Fruit fly (Drosophila melanogaster) whole organism, embryonic: ENCODE data around the gene Bruce.

Source experiments
- Asciz ChIP-seq: fragments of 200-800 bp; sonication (Bioruptor generic); optimal IDR thresholded peaks from 2 replicates; lab custom pipeline; 2017; ENCODE audit warnings: missing biosample characterization, mild to moderate bottlenecking, missing genetic modification characterization, missing genetic modification reagents
- Bdp1 ChIP-seq: fragments of 200-800 bp; sonication (Bioruptor generic); optimal IDR thresholded peaks from 3 replicates; lab custom pipeline; 2016; ENCODE audit warnings: missing biosample characterization, missing genetic modification characterization
- Blimp-1 ChIP-seq: fragments of 200-800 bp; sonication (Bioruptor generic); optimal IDR thresholded peaks from 3 replicates; lab custom pipeline; 2018; ENCODE audit warnings: missing biosample characterization, missing genetic modification characterization, mild to moderate bottlenecking, moderate library complexity, missing genetic modification reagents
- CG10267 ChIP-seq: fragments of 200-800 bp; sonication (Bioruptor generic); optimal IDR thresholded peaks from 2 replicates; lab custom pipeline; 2018; ENCODE audit warnings: missing biosample characterization, mild to moderate bottlenecking, missing genetic modification characterization, moderate library complexity
- CG10321 ChIP-seq: fragments of 200-800 bp; sonication (Bioruptor generic); IDR thresholded peaks from 2 replicates; pipeline ENCODE4 v1.3.6; 2022; ENCODE audit warnings: missing biosample characterization, missing genetic modification characterization
- CG11695 ChIP-seq: fragments of 200-800 bp; sonication (Bioruptor generic); IDR thresholded peaks from 3 replicates; pipeline ENCODE4 v1.3.6; 2022; ENCODE audit warnings: missing biosample characterization, missing genetic modification characterization
- CG17359 ChIP-seq: fragments of 200-800 bp; sonication (Bioruptor generic); optimal IDR thresholded peaks from 3 replicates; lab custom pipeline; 2018; ENCODE audit warnings: missing biosample characterization, mild to moderate bottlenecking, missing genetic modification characterization, moderate library complexity
- CG18262 ChIP-seq: fragments of 200-800 bp; optimal IDR thresholded peaks from 3 replicates; lab custom pipeline; 2019; ENCODE audit warnings: missing biosample characterization, mild to moderate bottlenecking, missing genetic modification characterization, moderate library complexity
- CG1832 ChIP-seq: fragments of 200-800 bp; sonication (Bioruptor generic); optimal IDR thresholded peaks from 2 replicates; lab custom pipeline; 2017; ENCODE audit warnings: missing biosample characterization, mild to moderate bottlenecking, missing genetic modification characterization, inconsistent platforms
- CG2712 ChIP-seq: fragments of 200-800 bp; optimal IDR thresholded peaks from 3 replicates; lab custom pipeline; 2019; ENCODE audit warnings: missing biosample characterization, mild to moderate bottlenecking, missing genetic modification characterization, moderate library complexity
- CG3163 ChIP-seq: fragments of 200-800 bp; sonication (Bioruptor generic); optimal IDR thresholded peaks from 3 replicates; lab custom pipeline; 2016; ENCODE audit warnings: missing biosample characterization, missing genetic modification characterization
- CG3281 ChIP-seq: fragments of 200-800 bp; sonication (Bioruptor generic); optimal IDR thresholded peaks from 3 replicates; lab custom pipeline; 2017; ENCODE audit warnings: missing biosample characterization, mild to moderate bottlenecking, missing genetic modification characterization
- CG6175 ChIP-seq: fragments of 200-800 bp; sonication (Bioruptor generic); IDR thresholded peaks from 3 replicates; pipeline ENCODE4 v1.3.6; 2022; ENCODE audit warnings: missing biosample characterization, missing genetic modification characterization
- CG7271 ChIP-seq: fragments of 200-800 bp; sonication (Bioruptor generic); optimal IDR thresholded peaks from 2 replicates; lab custom pipeline; 2018; ENCODE audit warnings: missing biosample characterization, mild to moderate bottlenecking, missing genetic modification characterization, moderate library complexity
- CG8281 ChIP-seq: fragments of 200-800 bp; sonication (Bioruptor generic); optimal IDR thresholded peaks from 2 replicates; lab custom pipeline; 2018; ENCODE audit warnings: missing biosample characterization, mild to moderate bottlenecking, missing genetic modification characterization, moderate library complexity
- CG9437 ChIP-seq: fragments of 200-800 bp; sonication (Bioruptor generic); optimal IDR thresholded peaks from 2 replicates; lab custom pipeline; 2018; ENCODE audit warnings: missing biosample characterization, mild to moderate bottlenecking, missing genetic modification characterization
- CoRest ChIP-seq: fragments of 200-800 bp; sonication (Bioruptor generic); optimal IDR thresholded peaks from 3 replicates; lab custom pipeline; 2018; ENCODE audit warnings: missing biosample characterization, mild to moderate bottlenecking, missing genetic modification characterization, moderate library complexity
- Doc2 ChIP-seq: fragments of 200-800 bp; sonication (Bioruptor generic); IDR thresholded peaks from 2 replicates; pipeline ENCODE4 v1.3.6; 2022; ENCODE audit warnings: missing biosample characterization, missing genetic modification characterization
- E2f1 ChIP-seq: fragments of 200-800 bp; sonication (Bioruptor generic); IDR thresholded peaks from 2 replicates; pipeline ENCODE4 v1.3.6; 2022; ENCODE audit warnings: missing biosample characterization, missing genetic modification characterization
- Fer1 ChIP-seq: fragments of 200-800 bp; sonication (Bioruptor generic); optimal IDR thresholded peaks from 2 replicates; lab custom pipeline; 2017; ENCODE audit warnings: missing biosample characterization, mild to moderate bottlenecking, missing genetic modification characterization
- Fer3 ChIP-seq: fragments of 200-800 bp; sonication (Bioruptor generic); optimal IDR thresholded peaks from 2 replicates; lab custom pipeline; 2018; ENCODE audit warnings: missing biosample characterization, mild to moderate bottlenecking, missing genetic modification characterization, moderate library complexity
- cas ChIP-seq: fragments of 200-800 bp; sonication (Bioruptor generic); IDR thresholded peaks from 2 replicates; pipeline ENCODE4 v1.3.6; 2022; ENCODE audit warnings: missing biosample characterization, missing genetic modification characterization
- chn ChIP-seq: fragments of 200-800 bp; sonication (Bioruptor generic); optimal IDR thresholded peaks from 2 replicates; lab custom pipeline; 2016; ENCODE audit warnings: missing biosample characterization, missing genetic modification characterization
- crp ChIP-seq, 2 experiments: fragments of 200-800 bp; sonication (Bioruptor generic); optimal IDR thresholded peaks; 2 replicates in 1 of 2; 3 replicates in 1 of 2; lab custom pipeline; 2017; ENCODE audit warnings: missing biosample characterization in 2 of 2, missing genetic modification characterization in 2 of 2, mild to moderate bottlenecking in 1 of 2, moderate library complexity in 1 of 2
- cwo ChIP-seq: fragments of 200-800 bp; sonication (Bioruptor generic); optimal IDR thresholded peaks from 3 replicates; lab custom pipeline; 2017; ENCODE audit warnings: missing biosample characterization, missing genetic modification characterization, mild to moderate bottlenecking, moderate library complexity, missing genetic modification reagents
- dan ChIP-seq: fragments of 200-800 bp; sonication (Bioruptor generic); IDR thresholded peaks from 2 replicates; pipeline ENCODE4 v1.3.6; 2022; ENCODE audit warnings: missing biosample characterization, missing genetic modification characterization
- exex ChIP-seq: fragments of 200-800 bp; sonication (Bioruptor generic); optimal IDR thresholded peaks from 4 replicates; lab custom pipeline; 2018; ENCODE audit warnings: missing biosample characterization, mild to moderate bottlenecking, missing genetic modification characterization, moderate library complexity
- fd102C ChIP-seq: fragments of 200-800 bp; sonication (Bioruptor generic); optimal IDR thresholded peaks from 2 replicates; lab custom pipeline; 2018; ENCODE audit warnings: missing biosample characterization, mild to moderate bottlenecking, missing genetic modification characterization, moderate library complexity
- gsb-n ChIP-seq: fragments of 200-800 bp; sonication (Bioruptor generic); optimal IDR thresholded peaks from 3 replicates; lab custom pipeline; 2018; ENCODE audit warnings: missing biosample characterization, mild to moderate bottlenecking, missing genetic modification characterization
- ham ChIP-seq: fragments of 200-800 bp; sonication (Bioruptor generic); IDR thresholded peaks from 2 replicates; pipeline ENCODE4 v1.3.6; 2022; ENCODE audit warnings: missing biosample characterization, missing genetic modification characterization
- hkb ChIP-seq, 2 experiments: fragments of 200-800 bp in 1 of 2; fragments of >200 bp in 1 of 2; sonication (Bioruptor generic) in 1 of 2; IDR thresholded peaks in 1 of 2; optimal IDR thresholded peaks in 1 of 2; 2 replicates each; pipeline versions ENCODE4 v1.3.6 to Lab custom; 2017 to 2022; ENCODE audit warnings: missing biosample characterization in 1 of 2, missing genetic modification characterization in 1 of 2
- jigr1 ChIP-seq: fragments of 200-800 bp; sonication (Bioruptor generic); IDR thresholded peaks from 3 replicates; pipeline ENCODE4 v1.3.6; 2022; ENCODE audit warnings: missing biosample characterization, missing genetic modification characterization
- nerfin-2 ChIP-seq: fragments of 200-800 bp; sonication (Bioruptor generic); IDR thresholded peaks from 2 replicates; pipeline ENCODE4 v1.3.6; 2022; ENCODE audit warnings: missing biosample characterization, missing genetic modification characterization; ENCODE audit not compliant: partially characterized antibody
- odd ChIP-seq: fragments of 200-800 bp; sonication (Bioruptor generic); optimal IDR thresholded peaks from 2 replicates; lab custom pipeline; 2017; ENCODE audit warnings: missing biosample characterization, mild to moderate bottlenecking, missing genetic modification characterization
- pan ChIP-seq, 4 experiments: fragments of >200 bp in 3 of 4; fragments of 200-800 bp in 1 of 4; sonication (Bioruptor generic) in 1 of 4; optimal IDR thresholded peaks in 3 of 4; IDR thresholded peaks in 1 of 4; 2 replicates each; pipeline versions ENCODE4 v1.3.6 to Lab custom; 2017 to 2022; ENCODE audit warnings: missing biosample characterization in 2 of 4, missing genetic modification characterization in 2 of 4, mixed read lengths in 1 of 4
- pho ChIP-seq: fragments of 200-800 bp; sonication (Bioruptor generic); optimal IDR thresholded peaks from 2 replicates; lab custom pipeline; 2016; ENCODE audit warnings: missing biosample characterization, missing genetic modification characterization
- prd ChIP-seq, 3 experiments: fragments of >200 bp in 2 of 3; fragments of 200-800 bp in 1 of 3; sonication (Bioruptor generic) in 1 of 3; optimal IDR thresholded peaks in 2 of 3; IDR thresholded peaks in 1 of 3; 2 replicates in 2 of 3; 3 replicates in 1 of 3; pipeline versions ENCODE4 v1.3.6 to Lab custom; 2017 to 2022; ENCODE audit warnings: missing biosample characterization in 1 of 3, missing genetic modification characterization in 1 of 3
- pros ChIP-seq: fragments of 200-800 bp; sonication (Bioruptor generic); optimal IDR thresholded peaks from 3 replicates; lab custom pipeline; 2019; ENCODE audit warnings: missing biosample characterization, mild to moderate bottlenecking, missing genetic modification characterization, moderate library complexity
- sens ChIP-seq: fragments of 200-800 bp; sonication (Bioruptor generic); peaks from one replicate; lab custom pipeline; 2016; ENCODE audit warnings: missing biosample characterization, missing genetic modification characterization
- sisA ChIP-seq: fragments of 200-800 bp; sonication (Bioruptor generic); IDR thresholded peaks from 2 replicates; pipeline ENCODE4 v1.3.6; 2022; ENCODE audit warnings: missing biosample characterization, missing genetic modification characterization
- slbo ChIP-seq: fragments of 200-800 bp; sonication (Bioruptor generic); IDR thresholded peaks from 2 replicates; pipeline ENCODE4 v1.3.6; 2022; ENCODE audit warnings: missing biosample characterization, missing genetic modification characterization
- sna ChIP-seq: fragments of 200-800 bp; sonication (Bioruptor generic); IDR thresholded peaks from 2 replicates; pipeline ENCODE4 v1.3.6; 2022; ENCODE audit warnings: missing biosample characterization, missing genetic modification characterization; ENCODE audit not compliant: partially characterized antibody
- sr ChIP-seq: fragments of 200-800 bp; sonication (Bioruptor generic); IDR thresholded peaks from 3 replicates; pipeline ENCODE4 v1.3.6; 2022; ENCODE audit warnings: missing biosample characterization, missing genetic modification characterization
- tgo ChIP-seq: fragments of 200-800 bp; sonication (Bioruptor generic); IDR thresholded peaks from 3 replicates; pipeline ENCODE4 v1.3.6; 2022; ENCODE audit warnings: missing biosample characterization, missing genetic modification characterization
- ttk ChIP-seq: fragments of 200-800 bp; sonication (Bioruptor generic); IDR thresholded peaks from 2 replicates; pipeline ENCODE4 v2.1.2; 2022; ENCODE audit warnings: missing biosample characterization, missing genetic modification characterization
- twi ChIP-seq: fragments of 200-800 bp; optimal IDR thresholded peaks from 2 replicates; lab custom pipeline; 2019; ENCODE audit warnings: missing biosample characterization, mild to moderate bottlenecking, missing genetic modification characterization, moderate library complexity
- zfh1 ChIP-seq: fragments of 200-800 bp; sonication (Bioruptor generic); IDR thresholded peaks from 3 replicates; pipeline ENCODE4 v1.3.6; 2022; ENCODE audit warnings: missing biosample characterization, missing genetic modification characterization

Gene Bruce

DNA sequence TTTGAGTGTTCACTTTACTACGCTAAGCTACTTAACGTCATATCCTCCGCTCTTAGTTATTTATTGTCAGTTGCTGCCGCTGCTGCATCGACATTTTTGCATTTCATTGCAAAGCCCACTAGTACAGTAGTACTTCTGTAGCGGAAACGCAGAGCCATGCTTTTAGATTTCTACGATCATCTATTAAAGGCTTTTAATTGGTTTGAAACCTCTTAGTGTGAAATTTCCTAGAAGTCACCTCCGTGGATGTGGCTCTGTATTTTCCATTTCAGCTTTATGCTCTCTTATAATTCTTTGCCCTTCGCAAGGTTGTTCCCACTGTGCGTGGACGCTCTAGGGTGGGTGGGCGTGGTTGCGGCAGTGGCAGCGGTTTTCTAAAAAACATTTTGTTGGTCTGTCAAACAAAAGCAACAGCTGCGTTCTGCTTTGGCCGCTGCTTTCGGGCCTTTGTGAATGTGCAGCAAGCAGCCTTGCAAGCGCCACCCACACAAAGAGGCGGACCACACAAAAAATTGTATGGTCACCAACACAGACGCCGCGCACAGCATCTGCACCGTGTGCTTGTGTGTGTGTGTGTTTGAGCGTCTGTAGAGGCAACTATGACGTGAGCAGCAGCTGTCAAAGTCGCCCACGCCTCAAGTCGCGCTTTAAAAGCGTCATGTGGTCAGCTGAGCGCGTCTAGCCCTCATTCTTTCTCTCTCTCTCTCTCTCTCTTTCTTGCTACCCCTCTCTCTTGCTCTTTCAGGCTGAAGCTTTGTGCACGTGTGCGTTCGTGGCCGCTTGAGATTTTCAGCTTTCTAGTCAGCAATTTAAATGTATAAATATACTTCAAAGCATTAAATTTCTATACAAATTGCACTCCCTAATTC is 64.3 kb downstream of the Bruce start (continued):
- TF ChIP-seq CG6175 (GFP tag; lab: Robert Waterston, UW) = no peak
- TF ChIP-seq Doc2 (GFP tag; lab: Robert Waterston, UW) = no peak
- no peak for TF ChIP-seq CG17359 (tag; lab: Kevin White, UChicago)
- TF ChIP-seq Blimp-1 (GFP tag; lab: Kevin White, UChicago) = no peak
- no peak for TF ChIP-seq CG10267 (tag; lab: Kevin White, UChicago)
- TF ChIP-seq E2f1 (GFP tag; lab: Robert Waterston, UW) = peak; percentile 28; the same call in 1 of the 2 replicates
- TF ChIP-seq jigr1 (GFP tag; lab: Robert Waterston, UW) = no peak
- TF ChIP-seq prd (optimal IDR thresholded peaks at IDR 0.05; lab: Kevin White, UChicago) = no peak
- TF ChIP-seq prd (GFP tag; IDR thresholded peaks at IDR 0.05; lab: Robert Waterston, UW) = no peak
- TF ChIP-seq Fer3 (tag; lab: Kevin White, UChicago) = no peak
- peak; percentile 77 for TF ChIP-seq sens (GFP tag; lab: Kevin White, UChicago)
- TF ChIP-seq dan (GFP tag; lab: Robert Waterston, UW) = no peak
- TF ChIP-seq exex (tag; lab: Kevin White, UChicago) = no peak
- TF ChIP-seq sna (GFP tag; lab: Robert Waterston, UW) = no peak
- no peak for TF ChIP-seq ham (GFP tag; lab: Robert Waterston, UW)
- peak; percentile 54 for TF ChIP-seq CG1832 (GFP tag; lab: Kevin White, UChicago)
- no peak for TF ChIP-seq CG9437
- TF ChIP-seq CoRest = no peak
- peak in 1 of 2 experiments; percentile 38 for TF ChIP-seq crp (GFP tag; optimal IDR thresholded peaks at IDR 0.05; lab: Kevin White, UChicago)
- TF ChIP-seq pros (GFP tag; lab: Kevin White, UChicago) = peak; percentile 11
- no peak for TF ChIP-seq Bdp1 (GFP tag; lab: Kevin White, UChicago)
- peak; percentile 32; the same call in 1 of the 3 replicates for TF ChIP-seq zfh1 (GFP tag; lab: Robert Waterston, UW)
- TF ChIP-seq fd102C = no peak
- TF ChIP-seq odd = no peak
- peak; percentile 11; the same call in 1 of the 2 replicates for TF ChIP-seq sisA (GFP tag; lab: Robert Waterston, UW)
- peak; percentile 28 for TF ChIP-seq chn (GFP tag; lab: Kevin White, UChicago)
- no peak for TF ChIP-seq gsb-n (tag; lab: Kevin White, UChicago)
- TF ChIP-seq CG18262 = peak; percentile 3
- no peak for TF ChIP-seq nerfin-2 (GFP tag; lab: Robert Waterston, UW)
- no peak for TF ChIP-seq CG11695 (GFP tag; lab: Robert Waterston, UW)
- TF ChIP-seq sr (GFP tag; lab: Robert Waterston, UW) = peak; percentile 87
- TF ChIP-seq twi = no peak
- TF ChIP-seq CG8281 (tag; lab: Kevin White, UChicago) = no peak
- TF ChIP-seq CG10321 (GFP tag; lab: Robert Waterston, UW) = no peak
- peak; percentile 16; the same call in 1 of the 2 replicates for TF ChIP-seq slbo (GFP tag; lab: Robert Waterston, UW)
- no peak for TF ChIP-seq CG3163 (GFP tag; lab: Kevin White, UChicago)
- TF ChIP-seq CG7271 (tag; lab: Kevin White, UChicago) = no peak
- no peak for TF ChIP-seq ttk
- no peak for TF ChIP-seq pho (GFP tag; lab: Kevin White, UChicago)
- TF ChIP-seq Asciz (GFP tag; lab: Kevin White, UChicago) = no peak
- TF ChIP-seq cwo (GFP tag; lab: Kevin White, UChicago) = peak; percentile 60
- TF ChIP-seq pan (optimal IDR thresholded peaks at IDR 0.05; lab: Kevin White, UChicago) = no peak
- no peak for TF ChIP-seq pan (GFP tag; optimal IDR thresholded peaks at IDR 0.05 in 1 of 2, IDR thresholded peaks at IDR 0.05 in 1 of 2)
- no peak for TF ChIP-seq Fer1 (GFP tag; lab: Kevin White, UChicago)
- no peak for TF ChIP-seq CG3281 (GFP tag; lab: Kevin White, UChicago)
- TF ChIP-seq CG2712 (tag; lab: Kevin White, UChicago) = no peak
- no peak for TF ChIP-seq cas
- TF ChIP-seq tgo (GFP tag; lab: Robert Waterston, UW) = peak; percentile 15; the same call in 1 of the 3 replicates
- no peak for TF ChIP-seq hkb (optimal IDR thresholded peaks at IDR 0.05; lab: Kevin White, UChicago)
- no peak for TF ChIP-seq hkb (GFP tag; IDR thresholded peaks at IDR 0.05; lab: Robert Waterston, UW)
